Worm (Caenorhabditis elegans) whole organism, L4/young adult: Measurements from ENCODE around the gene nrde-4.

Experiments used
- dao-5 ChIP-seq: sonication (generic microtip); optimal IDR thresholded peaks from 2 replicates; lab custom pipeline; 2016; ENCODE audit warnings: missing genotype, missing genetic modification characterization, moderate library complexity, missing compliant biosample characterization
- him-1 ChIP-seq: sonication (generic microtip); optimal IDR thresholded peaks from 2 replicates; lab custom pipeline; 2016; ENCODE audit warnings: missing genotype, missing genetic modification reagents, missing genetic modification characterization, missing compliant biosample characterization

DNA sequence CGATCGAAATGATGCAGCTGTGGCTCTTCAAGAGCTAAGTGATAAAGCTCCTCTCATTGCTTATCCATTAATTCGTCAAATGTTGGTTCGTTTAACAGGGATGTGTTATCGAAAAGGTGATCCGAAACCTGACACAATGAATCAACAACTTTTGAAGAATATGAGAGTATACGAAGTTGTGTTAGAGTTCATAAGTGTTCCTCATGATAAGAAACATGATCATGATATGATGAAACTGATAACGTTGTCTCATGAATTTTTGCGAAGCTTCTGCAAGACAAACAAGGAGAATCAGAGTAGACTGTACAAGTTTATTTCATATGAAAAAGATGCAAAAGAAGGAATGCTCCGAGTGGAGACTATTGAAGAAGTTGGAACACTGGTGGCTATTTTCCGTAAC lies 35.3 kb upstream of the nrde-4 start:
- TF ChIP-seq him-1 (tag; lab: Kevin White, UChicago), result no peak
- TF ChIP-seq dao-5, result no peak
